Fruit fly (Drosophila melanogaster) Kc167 (cell line): ENCODE measurements around the gene TM9SF3.

ENCODE experiments used
- Myc ChIP-seq: fragments of >200 bp; optimal IDR thresholded peaks from 2 replicates; lab custom pipeline; 2017; ENCODE audit warnings: missing external identifiers
- Sin3A ChIP-seq: fragments of >200 bp; optimal IDR thresholded peaks from 2 replicates; lab custom pipeline; 2018; ENCODE audit warnings: missing external identifiers
- h ChIP-seq: fragments of >200 bp; optimal IDR thresholded peaks from 3 replicates; lab custom pipeline; 2018; ENCODE audit warnings: missing external identifiers
- insv ChIP-seq: fragments of >200 bp; optimal IDR thresholded peaks from 3 replicates; lab custom pipeline; 2018; ENCODE audit warnings: missing external identifiers
- psq ChIP-seq: fragments of >200 bp; optimal IDR thresholded peaks from 2 replicates; lab custom pipeline; 2017; ENCODE audit warnings: missing external identifiers
- ttk ChIP-seq: sonication (Bioruptor generic); optimal IDR thresholded peaks from 2 replicates; lab custom pipeline; 2017; ENCODE audit warnings: missing external identifiers

Gene TM9SF3

DNA sequence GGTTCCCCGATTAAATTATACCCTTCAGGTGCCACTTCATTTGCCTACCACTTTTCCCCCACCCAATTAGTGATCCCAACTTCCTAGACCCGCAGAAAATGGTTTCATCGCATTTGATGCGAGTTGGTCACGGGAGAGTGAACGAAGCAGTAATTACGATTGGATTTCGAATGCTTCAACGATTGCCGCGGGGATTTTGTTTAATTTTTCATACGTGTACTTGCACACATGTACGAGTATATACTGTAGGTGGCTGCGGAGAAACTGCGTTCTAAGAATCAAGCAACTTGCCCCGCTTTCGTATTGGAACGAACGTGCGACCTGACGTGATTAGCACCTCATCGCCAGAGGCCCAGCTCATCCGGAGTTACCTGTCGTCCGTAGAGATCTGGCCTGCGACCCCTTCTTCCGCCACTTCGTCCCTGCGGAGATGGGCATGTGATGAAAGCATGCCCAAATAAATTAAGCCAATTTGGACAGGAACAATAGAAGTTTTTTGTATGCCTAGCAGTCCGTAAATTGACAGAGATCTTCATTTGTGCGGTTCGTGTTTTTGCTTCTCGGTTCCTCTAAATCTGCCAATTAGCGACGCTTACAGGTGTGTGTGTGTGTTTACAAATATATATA lies 23.2 kb downstream of the TM9SF3 start:
- TF ChIP-seq h (lab: Kevin White, UChicago) = no peak
- no peak for TF ChIP-seq ttk
- no peak for TF ChIP-seq psq
- TF ChIP-seq Myc (lab: Kevin White, UChicago) = no peak
- no peak for TF ChIP-seq insv (lab: Kevin White, UChicago)
- TF ChIP-seq Sin3A (lab: Kevin White, UChicago) = no peak

DNA sequence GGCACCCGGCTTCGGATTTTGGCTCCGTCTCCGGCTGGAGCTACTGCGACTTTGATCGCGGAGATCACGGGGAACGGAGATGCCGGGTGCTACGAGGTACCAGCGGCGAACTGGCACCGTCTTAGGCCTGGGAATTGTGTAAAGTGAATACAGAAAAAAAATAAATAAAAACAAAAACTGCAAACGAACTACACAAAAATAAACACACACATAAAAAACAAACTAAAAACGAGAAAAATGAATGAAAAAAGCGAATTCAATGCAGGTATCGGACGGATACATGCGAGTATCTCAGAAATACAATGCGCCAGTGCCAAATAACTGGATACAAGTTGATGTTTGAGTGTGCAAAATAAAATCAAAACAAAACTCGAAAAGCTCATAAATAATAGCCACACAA lies 24.0 kb downstream of the TM9SF3 start:
- TF ChIP-seq ttk (no peak), psq (no peak), insv (lab: Kevin White, UChicago) (no peak), Myc (lab: Kevin White, UChicago) (no peak), Sin3A (lab: Kevin White, UChicago) (no peak), h (lab: Kevin White, UChicago) (no peak)

DNA sequence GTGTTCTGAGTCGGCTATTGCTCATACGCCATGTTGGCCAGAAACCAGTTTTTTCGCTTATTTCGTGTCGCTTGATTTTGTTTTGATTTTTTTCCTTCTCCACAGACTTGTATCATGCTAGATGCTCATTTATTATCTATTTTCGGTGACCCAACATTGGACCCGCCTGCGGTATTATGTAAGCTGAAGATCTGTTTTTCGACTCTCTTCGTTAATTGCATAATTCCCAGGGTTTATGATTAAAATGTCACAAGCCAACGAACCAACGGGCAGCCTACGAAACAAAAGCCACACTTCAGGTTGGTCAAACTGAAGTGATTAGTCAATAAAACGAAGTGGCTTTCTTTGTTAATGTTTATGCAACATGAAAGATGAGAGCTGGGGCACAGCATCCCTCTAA lies 25.2 kb downstream of the TM9SF3 start:
- TF ChIP-seq Myc (lab: Kevin White, UChicago) (no peak), psq (no peak), ttk (no peak), insv (lab: Kevin White, UChicago) (no peak), h (lab: Kevin White, UChicago) (no peak), Sin3A (lab: Kevin White, UChicago) (no peak)

DNA sequence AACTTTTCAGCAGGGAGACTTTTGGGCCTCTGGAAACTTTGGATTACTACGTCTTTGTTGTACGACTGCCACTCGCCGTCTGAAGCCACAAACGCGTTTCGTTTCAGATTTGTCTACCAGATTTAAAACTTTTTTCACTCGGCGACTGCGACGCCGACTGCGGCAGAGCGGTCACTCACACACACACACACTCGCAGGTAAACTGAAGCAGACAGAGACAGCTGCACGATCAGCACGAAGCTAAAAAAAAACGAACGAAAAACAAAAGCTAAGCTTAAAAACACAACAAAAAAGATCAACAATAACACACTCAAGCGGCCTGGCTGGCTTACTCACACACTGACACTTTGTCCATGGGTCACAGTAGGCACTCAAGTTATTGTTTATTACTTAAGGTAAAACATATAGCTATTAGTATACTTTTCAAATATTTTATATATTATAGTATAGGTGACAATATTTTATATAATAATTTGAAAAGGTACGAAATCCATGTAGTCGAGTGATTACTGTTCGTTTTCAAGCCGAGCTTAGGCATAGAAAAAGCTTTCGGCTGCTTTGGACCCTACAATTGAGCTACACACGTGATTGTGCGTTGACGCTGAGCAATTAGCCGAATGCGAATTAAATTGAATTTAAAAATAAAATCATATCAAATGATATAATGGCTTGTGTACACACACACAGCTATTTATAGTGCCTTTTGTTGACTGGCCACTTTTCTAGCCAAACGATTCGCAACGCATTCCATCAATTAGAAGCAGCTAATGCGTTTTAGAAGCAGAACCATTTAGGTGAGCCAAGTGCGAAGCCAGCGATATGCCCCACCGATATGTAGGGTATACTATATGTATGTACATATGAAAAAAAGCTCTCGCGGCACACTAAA lies 26.3 kb downstream of the TM9SF3 start, which contains the start of gene Msr-110:
TSS of gene Msr-110 (minus strand) at position 99 of the 889 bp plus-strand sequence.
- TF ChIP-seq h (lab: Kevin White, UChicago) = no peak
- TF ChIP-seq Myc (lab: Kevin White, UChicago) = no peak
- no peak for TF ChIP-seq ttk
- no peak for TF ChIP-seq Sin3A (lab: Kevin White, UChicago)
- no peak for TF ChIP-seq psq
- TF ChIP-seq insv (lab: Kevin White, UChicago) = no peak

DNA sequence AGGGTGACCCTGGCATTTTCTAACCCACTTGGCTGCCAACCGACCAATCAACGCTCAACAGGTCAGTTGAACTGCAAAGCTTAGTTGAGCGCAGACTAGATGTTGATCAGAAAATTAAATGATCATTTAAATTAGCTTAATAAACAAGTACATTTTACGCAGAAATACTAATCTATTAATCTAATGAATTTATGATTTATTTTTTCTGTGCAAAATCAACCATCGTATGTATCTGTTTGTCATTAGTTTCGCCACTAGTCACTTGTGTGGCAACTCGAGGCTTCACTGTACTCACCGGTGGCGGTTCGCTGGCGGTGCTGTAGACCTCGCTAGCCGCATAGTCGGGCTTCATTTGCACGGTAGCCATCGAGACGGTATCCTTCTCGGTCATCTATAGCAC lies 27.2 kb downstream of the TM9SF3 start:
- TF ChIP-seq psq (no peak), h (lab: Kevin White, UChicago) (no peak), Myc (lab: Kevin White, UChicago) (no peak), ttk (no peak), insv (lab: Kevin White, UChicago) (no peak), Sin3A (lab: Kevin White, UChicago) (no peak)

DNA sequence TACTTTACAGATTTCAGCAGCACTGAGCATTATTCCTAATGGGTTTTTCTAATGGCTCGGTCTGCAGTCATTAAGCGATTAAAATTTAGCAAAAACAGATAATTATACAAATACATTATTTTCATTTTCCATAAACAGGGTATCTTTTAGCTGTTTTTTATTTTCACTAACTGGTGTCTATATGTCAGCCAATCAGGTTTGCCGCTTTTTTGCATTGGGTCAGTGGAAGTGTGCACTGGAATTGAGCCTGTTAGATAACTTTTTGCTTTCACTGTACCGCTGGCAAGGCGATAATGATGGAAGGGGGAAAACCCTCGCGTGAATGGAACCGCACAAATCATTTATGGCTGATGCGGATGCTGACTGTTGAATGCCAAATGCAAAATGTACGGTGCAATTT lies 28.3 kb downstream of the TM9SF3 start:
- TF ChIP-seq h (lab: Kevin White, UChicago) = no peak
- no peak for TF ChIP-seq Sin3A (lab: Kevin White, UChicago)
- TF ChIP-seq psq = no peak
- no peak for TF ChIP-seq insv (lab: Kevin White, UChicago)
- no peak for TF ChIP-seq Myc (lab: Kevin White, UChicago)
- no peak for TF ChIP-seq ttk

DNA sequence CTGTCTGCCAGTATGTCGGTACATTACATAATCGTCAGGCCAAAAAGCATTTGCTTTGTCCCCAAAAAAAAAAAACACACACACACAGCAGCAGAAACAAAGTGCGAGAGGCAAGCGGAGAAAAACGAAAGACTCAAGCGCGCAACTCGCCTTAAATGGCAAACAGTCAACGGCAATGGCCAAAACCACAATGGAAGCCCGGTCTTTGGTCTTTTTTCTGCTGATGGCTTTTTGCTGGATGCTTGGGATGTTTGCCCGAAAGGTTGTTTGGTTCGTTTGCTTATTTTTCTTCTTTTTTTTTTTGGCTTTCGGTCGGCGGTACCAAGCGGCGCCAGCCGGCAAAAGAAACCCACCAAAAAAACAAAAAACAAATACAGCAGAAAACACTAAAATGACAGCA lies 32.7 kb downstream of the TM9SF3 start:
- TF ChIP-seq Sin3A (lab: Kevin White, UChicago) = no peak
- TF ChIP-seq insv (lab: Kevin White, UChicago) = no peak

DNA sequence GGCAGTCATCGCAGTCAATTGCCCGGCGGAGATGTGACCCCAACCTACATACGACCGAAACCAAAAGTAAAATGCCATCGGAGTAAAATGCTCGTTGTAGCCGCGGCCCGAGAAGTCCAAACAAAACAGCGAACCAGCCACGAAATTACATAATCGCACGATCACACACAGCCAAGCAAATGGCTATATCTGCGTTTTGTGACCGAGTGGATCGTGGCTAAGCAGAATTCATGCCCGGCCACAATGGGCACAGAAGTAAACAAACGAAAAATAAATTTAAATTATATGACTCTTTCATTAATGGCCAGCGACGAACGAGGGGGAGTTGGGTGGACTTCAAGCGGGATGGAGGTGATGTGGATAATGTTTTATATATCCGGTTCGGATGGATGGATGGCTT lies 34.1 kb downstream of the TM9SF3 start:
- TF ChIP-seq ttk = no peak
- no peak for TF ChIP-seq psq

DNA sequence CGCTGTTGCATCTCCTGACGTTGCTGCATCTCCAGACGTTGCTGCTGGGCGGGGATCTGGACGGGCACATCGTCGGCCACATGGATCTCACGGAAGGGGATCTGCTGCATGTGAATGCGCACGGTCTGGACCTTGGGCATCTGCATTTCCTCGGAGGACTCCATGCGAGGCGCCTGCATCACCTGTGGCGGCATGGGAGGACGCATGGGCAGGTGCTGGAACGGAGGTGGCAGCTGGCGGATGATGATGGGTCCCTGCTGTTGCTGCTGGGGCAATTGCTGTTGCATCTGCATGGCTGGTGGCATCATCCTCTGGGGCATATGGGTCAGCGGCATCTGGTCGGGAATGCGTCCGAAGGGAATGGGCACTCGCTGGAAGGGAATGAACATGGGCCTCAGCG lies 35.4 kb downstream of the TM9SF3 start:
- TF ChIP-seq h (lab: Kevin White, UChicago) (no peak), Myc (lab: Kevin White, UChicago) (no peak), Sin3A (lab: Kevin White, UChicago) (no peak)

DNA sequence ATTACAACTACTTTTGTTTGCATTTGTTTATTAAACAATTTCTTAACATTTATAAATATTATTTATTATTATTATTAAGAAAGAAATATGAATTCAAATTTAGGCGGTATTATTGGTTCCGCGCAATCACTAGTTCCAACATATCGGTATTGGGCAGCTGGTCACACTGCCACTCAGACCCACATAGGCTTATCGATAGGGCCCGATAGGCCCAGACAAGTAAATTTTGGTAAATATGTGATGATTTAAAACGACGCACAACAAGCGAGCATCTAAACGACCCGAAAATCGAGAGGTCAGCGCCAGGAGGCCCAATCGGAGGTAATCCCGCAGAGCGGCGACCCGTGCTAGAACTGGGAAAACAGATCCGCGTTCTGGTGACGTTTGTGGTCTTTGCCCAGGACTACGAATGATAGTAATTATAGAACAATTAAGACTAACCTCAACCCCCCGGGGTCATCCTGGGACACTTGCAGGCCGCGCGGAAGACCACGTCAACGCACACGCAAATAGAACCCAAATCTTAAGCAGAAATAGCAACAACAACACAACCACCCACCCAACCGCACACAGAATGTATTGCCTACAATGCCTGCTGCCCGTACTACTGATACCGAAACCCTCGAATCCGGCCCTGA lies 38.6 kb downstream of the TM9SF3 start, which contains the start of gene bc10:
TSS of gene bc10 (plus strand) at position 181 of the 638 bp plus-strand sequence.
- TF ChIP-seq Myc (lab: Kevin White, UChicago) = no peak
- TF ChIP-seq h (lab: Kevin White, UChicago) = no peak
- TF ChIP-seq psq = no peak
- no peak for TF ChIP-seq ttk

DNA sequence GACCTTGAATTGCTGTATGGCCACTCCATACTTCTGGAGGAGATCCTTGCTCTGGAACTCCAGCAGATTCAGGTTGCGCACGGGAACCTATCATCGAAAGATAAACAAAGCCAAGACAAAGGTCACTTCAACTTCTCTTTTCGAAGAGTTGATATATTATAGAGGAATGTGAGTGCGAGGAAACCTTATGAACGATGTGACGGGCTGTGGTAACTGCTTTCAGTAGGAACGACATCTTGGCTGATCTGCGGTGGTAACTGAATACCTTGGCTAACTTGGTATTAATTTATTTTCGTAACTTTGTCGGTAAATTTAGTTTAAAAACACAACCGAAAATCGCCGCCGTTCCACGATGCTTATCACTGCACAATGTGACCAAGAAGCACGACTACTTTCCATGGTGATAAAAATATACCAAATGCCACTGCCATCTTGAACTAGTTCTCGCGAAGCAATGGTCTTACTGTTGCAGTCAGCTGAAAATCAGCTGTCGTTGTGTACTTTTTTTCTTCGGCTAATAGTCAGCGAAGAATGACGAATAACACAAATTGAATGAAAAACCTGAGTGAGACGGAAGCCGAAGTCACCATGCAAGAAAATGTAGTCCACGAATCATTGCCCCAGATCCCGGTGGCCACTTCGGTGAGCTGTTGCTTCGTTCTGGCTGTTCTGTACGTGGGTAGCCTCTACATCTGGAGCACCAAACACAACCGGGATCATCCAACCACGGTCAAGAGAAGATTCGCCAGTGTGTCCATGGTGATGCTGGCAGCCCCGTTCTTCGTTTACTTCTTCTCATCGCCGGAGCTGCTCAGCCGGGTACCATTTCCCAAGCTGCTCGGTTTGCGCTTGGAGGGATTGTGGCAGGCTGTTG lies 40.2 kb downstream of the TM9SF3 start, which contains the start of the genes ScsbetaG and Sras:
TSS of gene ScsbetaG (minus strand) at position 383 of the 874 bp plus-strand sequence.
TSS of gene Sras (plus strand) at position 466 of the 874 bp plus-strand sequence.
- no peak for TF ChIP-seq ttk
- no peak for TF ChIP-seq Sin3A (lab: Kevin White, UChicago)
- no peak for TF ChIP-seq h (lab: Kevin White, UChicago)
- no peak for TF ChIP-seq psq
- TF ChIP-seq insv (lab: Kevin White, UChicago) = no peak
- TF ChIP-seq Myc (lab: Kevin White, UChicago) = no peak
